Fruit fly (Drosophila melanogaster) whole organism, embryonic: ENCODE results near the gene Ltn1.

Experiments used
- BtbVII ChIP-seq: fragments of 200-800 bp; sonication (Bioruptor generic); optimal IDR thresholded peaks from 3 replicates; lab custom pipeline; 2017; ENCODE audit warnings: missing biosample characterization, mild to moderate bottlenecking, missing genetic modification characterization
- CG10147 ChIP-seq: fragments of 200-800 bp; sonication (Bioruptor generic); optimal IDR thresholded peaks from 2 replicates; lab custom pipeline; 2019; ENCODE audit warnings: missing biosample characterization, mild to moderate bottlenecking, missing genetic modification characterization, moderate library complexity
- CG10267 ChIP-seq: fragments of 200-800 bp; sonication (Bioruptor generic); optimal IDR thresholded peaks from 2 replicates; lab custom pipeline; 2018; ENCODE audit warnings: missing biosample characterization, mild to moderate bottlenecking, missing genetic modification characterization, moderate library complexity
- CG11398 ChIP-seq: fragments of 200-800 bp; sonication (Bioruptor generic); optimal IDR thresholded peaks from 2 replicates; lab custom pipeline; 2016; ENCODE audit warnings: missing biosample characterization, missing genetic modification characterization
- CG11696 ChIP-seq: fragments of 200-800 bp; sonication (Bioruptor generic); IDR thresholded peaks from 2 replicates; pipeline ENCODE4 v1.3.6; 2022; ENCODE audit warnings: missing biosample characterization, missing genetic modification characterization
- CG12071 ChIP-seq: fragments of 200-800 bp; sonication (Bioruptor generic); optimal IDR thresholded peaks from 3 replicates; lab custom pipeline; 2018; ENCODE audit warnings: missing biosample characterization, mild to moderate bottlenecking, missing genetic modification characterization
- CG12391 ChIP-seq: fragments of 200-800 bp; sonication (Bioruptor generic); optimal IDR thresholded peaks from 3 replicates; lab custom pipeline; 2018; ENCODE audit warnings: missing biosample characterization, mild to moderate bottlenecking, missing genetic modification characterization, moderate library complexity
- CG12659 ChIP-seq: fragments of 200-800 bp; sonication (Bioruptor generic); optimal IDR thresholded peaks from 3 replicates; lab custom pipeline; 2017; ENCODE audit warnings: mild to moderate bottlenecking, missing biosample characterization, missing genetic modification reagents, missing genetic modification characterization
- CG13296 ChIP-seq: fragments of 200-800 bp; sonication (Bioruptor generic); optimal IDR thresholded peaks from 3 replicates; lab custom pipeline; 2018; ENCODE audit warnings: missing biosample characterization, mild to moderate bottlenecking, missing genetic modification characterization
- CG13894 ChIP-seq: fragments of 200-800 bp; sonication (Bioruptor generic); optimal IDR thresholded peaks from 3 replicates; lab custom pipeline; 2018; ENCODE audit warnings: missing biosample characterization, mild to moderate bottlenecking, missing genetic modification characterization, moderate library complexity
- CG17385 ChIP-seq: fragments of 200-800 bp; sonication (Bioruptor generic); optimal IDR thresholded peaks from 3 replicates; lab custom pipeline; 2018; ENCODE audit warnings: missing biosample characterization, mild to moderate bottlenecking, missing genetic modification characterization
- CG17568 ChIP-seq: fragments of 200-800 bp; sonication (Bioruptor generic); optimal IDR thresholded peaks from 2 replicates; lab custom pipeline; 2018; ENCODE audit warnings: missing biosample characterization, mild to moderate bottlenecking, missing genetic modification characterization, moderate library complexity
- CG1832 ChIP-seq: fragments of 200-800 bp; sonication (Bioruptor generic); optimal IDR thresholded peaks from 2 replicates; lab custom pipeline; 2017; ENCODE audit warnings: missing biosample characterization, mild to moderate bottlenecking, missing genetic modification characterization, inconsistent platforms
- CG32532 ChIP-seq: fragments of 200-800 bp; sonication (Bioruptor generic); IDR thresholded peaks from 2 replicates; pipeline ENCODE4 v1.3.6; 2022; ENCODE audit warnings: missing biosample characterization, missing genetic modification characterization
- CG34376 ChIP-seq: fragments of 200-800 bp; sonication (Bioruptor generic); optimal IDR thresholded peaks from 2 replicates; lab custom pipeline; 2018; ENCODE audit warnings: missing biosample characterization, mild to moderate bottlenecking, missing genetic modification characterization
- CG6689 ChIP-seq: fragments of 200-800 bp; sonication (Bioruptor generic); IDR thresholded peaks from 2 replicates; pipeline ENCODE4 v1.3.6; 2022; ENCODE audit warnings: missing biosample characterization, missing genetic modification characterization
- CG6765 ChIP-seq: fragments of 200-800 bp; sonication (Bioruptor generic); optimal IDR thresholded peaks from 3 replicates; lab custom pipeline; 2017; ENCODE audit warnings: missing biosample characterization, mild to moderate bottlenecking, missing genetic modification characterization
- CG8290 ChIP-seq, 3 experiments: fragments of 200-800 bp; sonication (Bioruptor generic); optimal IDR thresholded peaks; 2 replicates each; lab custom pipeline; 2016 to 2019; ENCODE audit warnings: missing biosample characterization in 3 of 3, missing genetic modification characterization in 3 of 3, mild to moderate bottlenecking in 2 of 3, moderate library complexity in 1 of 3
- CG9817 ChIP-seq: fragments of 200-800 bp; sonication (Bioruptor generic); optimal IDR thresholded peaks from 2 replicates; lab custom pipeline; 2018; ENCODE audit warnings: missing biosample characterization, mild to moderate bottlenecking, missing genetic modification characterization, moderate library complexity
- CG9932 ChIP-seq: fragments of 200-800 bp; sonication (Bioruptor generic); IDR thresholded peaks from 2 replicates; pipeline ENCODE4 v1.3.6; 2022; ENCODE audit warnings: missing biosample characterization, missing genetic modification characterization
- CoRest ChIP-seq: fragments of 200-800 bp; sonication (Bioruptor generic); optimal IDR thresholded peaks from 3 replicates; lab custom pipeline; 2018; ENCODE audit warnings: missing biosample characterization, mild to moderate bottlenecking, missing genetic modification characterization, moderate library complexity
- Dfd ChIP-seq, 2 experiments: fragments of >200 bp; optimal IDR thresholded peaks; 2 replicates each; lab custom pipeline; 2017; ENCODE audit warnings: missing biosample characterization in 2 of 2, missing genetic modification characterization in 2 of 2
- ERR ChIP-seq: fragments of 200-800 bp; sonication (Bioruptor generic); optimal IDR thresholded peaks from 2 replicates; lab custom pipeline; 2016; ENCODE audit warnings: missing biosample characterization, missing genetic modification characterization
- Fer1 ChIP-seq: fragments of 200-800 bp; sonication (Bioruptor generic); optimal IDR thresholded peaks from 2 replicates; lab custom pipeline; 2017; ENCODE audit warnings: missing biosample characterization, mild to moderate bottlenecking, missing genetic modification characterization
- HHEX ChIP-seq: fragments of 200-800 bp; sonication (Bioruptor generic); optimal IDR thresholded peaks from 3 replicates; lab custom pipeline; 2017; ENCODE audit warnings: missing biosample characterization, mild to moderate bottlenecking, missing genetic modification characterization, missing genetic modification reagents
- Hand ChIP-seq: fragments of 200-800 bp; sonication (Bioruptor generic); optimal IDR thresholded peaks from 2 replicates; lab custom pipeline; 2017; ENCODE audit warnings: mild to moderate bottlenecking, missing biosample characterization, missing genetic modification reagents, missing genetic modification characterization
- Hmr ChIP-seq: fragments of 200-800 bp; sonication (Bioruptor generic); optimal IDR thresholded peaks from 3 replicates; lab custom pipeline; 2017; ENCODE audit warnings: mild to moderate bottlenecking, missing biosample characterization, missing genetic modification reagents, missing genetic modification characterization
- Meics ChIP-seq: fragments of 200-800 bp; sonication (Bioruptor generic); optimal IDR thresholded peaks from 2 replicates; lab custom pipeline; 2017; ENCODE audit warnings: missing biosample characterization, mild to moderate bottlenecking, missing genetic modification characterization
- Mrtf ChIP-seq: fragments of 200-800 bp; sonication (Bioruptor generic); IDR thresholded peaks from 3 replicates; pipeline ENCODE4 v1.3.6; 2022; ENCODE audit warnings: missing biosample characterization, missing genetic modification characterization
- Spps ChIP-seq: fragments of 200-800 bp; sonication (Bioruptor generic); optimal IDR thresholded peaks from 2 replicates; lab custom pipeline; 2018; ENCODE audit warnings: missing biosample characterization, mild to moderate bottlenecking, missing genetic modification characterization
- Stat92E ChIP-seq, 3 experiments: fragments of >200 bp in 2 of 3; fragments of 200-800 bp in 1 of 3; sonication (Bioruptor generic) in 1 of 3; optimal IDR thresholded peaks; 2 replicates each; lab custom pipeline; 2017 to 2019; ENCODE audit warnings: missing biosample characterization in 3 of 3, missing genetic modification characterization in 3 of 3, mild to moderate bottlenecking in 1 of 3, moderate library complexity in 1 of 3
- Vsx1 ChIP-seq: fragments of 200-800 bp; sonication (Bioruptor generic); optimal IDR thresholded peaks from 2 replicates; lab custom pipeline; 2017; ENCODE audit warnings: missing biosample characterization, mild to moderate bottlenecking, missing genetic modification characterization, missing genetic modification reagents
- chinmo ChIP-seq: fragments of 200-800 bp; sonication (Bioruptor generic); IDR thresholded peaks from 4 replicates; pipeline ENCODE4 v1.3.6; 2022; ENCODE audit warnings: missing biosample characterization, missing genetic modification characterization; ENCODE audit not compliant: partially characterized antibody
- exex ChIP-seq: fragments of 200-800 bp; sonication (Bioruptor generic); optimal IDR thresholded peaks from 4 replicates; lab custom pipeline; 2018; ENCODE audit warnings: missing biosample characterization, mild to moderate bottlenecking, missing genetic modification characterization, moderate library complexity
- hkb ChIP-seq, 2 experiments: fragments of 200-800 bp in 1 of 2; fragments of >200 bp in 1 of 2; sonication (Bioruptor generic) in 1 of 2; IDR thresholded peaks in 1 of 2; optimal IDR thresholded peaks in 1 of 2; 2 replicates each; pipeline versions ENCODE4 v1.3.6 to Lab custom; 2017 to 2022; ENCODE audit warnings: missing biosample characterization in 1 of 2, missing genetic modification characterization in 1 of 2
- lab ChIP-seq: fragments of 200-800 bp; sonication (Bioruptor generic); optimal IDR thresholded peaks from 3 replicates; lab custom pipeline; 2017; ENCODE audit warnings: missing biosample characterization, missing genetic modification characterization, mild to moderate bottlenecking, moderate library complexity, missing genetic modification reagents
- lbe ChIP-seq: fragments of 200-800 bp; sonication (Bioruptor generic); optimal IDR thresholded peaks from 2 replicates; lab custom pipeline; 2016; ENCODE audit warnings: missing biosample characterization, mild to moderate bottlenecking, missing genetic modification characterization
- mirr ChIP-seq: fragments of 200-800 bp; sonication (Bioruptor generic); optimal IDR thresholded peaks from 3 replicates; lab custom pipeline; 2018; ENCODE audit warnings: missing biosample characterization, mild to moderate bottlenecking, missing genetic modification characterization
- phol ChIP-seq: fragments of 200-800 bp; sonication (Bioruptor generic); optimal IDR thresholded peaks from 3 replicates; lab custom pipeline; 2018; ENCODE audit warnings: missing biosample characterization, mild to moderate bottlenecking, missing genetic modification characterization, moderate library complexity
- pzg ChIP-seq: fragments of 200-800 bp; sonication (Bioruptor generic); optimal IDR thresholded peaks from 3 replicates; lab custom pipeline; 2018; ENCODE audit warnings: missing biosample characterization, mild to moderate bottlenecking, missing genetic modification characterization, moderate library complexity
- sd ChIP-seq: fragments of 200-800 bp; sonication (Bioruptor generic); optimal IDR thresholded peaks from 3 replicates; lab custom pipeline; 2018; ENCODE audit warnings: missing biosample characterization, mild to moderate bottlenecking, missing genetic modification characterization, moderate library complexity
- sens ChIP-seq: fragments of 200-800 bp; sonication (Bioruptor generic); peaks from one replicate; lab custom pipeline; 2016; ENCODE audit warnings: missing biosample characterization, missing genetic modification characterization
- trem ChIP-seq: fragments of 200-800 bp; optimal IDR thresholded peaks from 3 replicates; lab custom pipeline; 2019; ENCODE audit warnings: missing biosample characterization, mild to moderate bottlenecking, missing genetic modification characterization, moderate library complexity
- unpg ChIP-seq: fragments of 200-800 bp; sonication (Bioruptor generic); optimal IDR thresholded peaks from 3 replicates; lab custom pipeline; 2018; ENCODE audit warnings: missing biosample characterization, mild to moderate bottlenecking, missing genetic modification characterization, moderate library complexity
- wek ChIP-seq: fragments of 200-800 bp; sonication (Bioruptor generic); optimal IDR thresholded peaks from 3 replicates; lab custom pipeline; 2018; ENCODE audit warnings: missing biosample characterization, mild to moderate bottlenecking, missing genetic modification characterization, moderate library complexity
- zen ChIP-seq: fragments of 200-800 bp; sonication (Bioruptor generic); optimal IDR thresholded peaks from 3 replicates; lab custom pipeline; 2018; ENCODE audit warnings: missing biosample characterization, mild to moderate bottlenecking, missing genetic modification characterization, moderate library complexity

The Ltn1 gene

dm6 chr3L:19496600-19496999 lies 55.5 kb downstream of the Ltn1 start (continued):
- no peak for TF ChIP-seq CG11696 (GFP tag; lab: Robert Waterston, UW)
- peak; percentile 54 for TF ChIP-seq CG13894
- no peak for TF ChIP-seq CG10147 (GFP tag; lab: Kevin White, UChicago)
- peak; percentile 40; the same call in 1 of the 2 replicates for TF ChIP-seq CG9932
- TF ChIP-seq CG12391 (tag; lab: Kevin White, UChicago), result no peak
- peak; percentile 8 for TF ChIP-seq Hmr (GFP tag; lab: Kevin White, UChicago)
- TF ChIP-seq lbe, result no peak
- no peak for TF ChIP-seq ERR (GFP tag; lab: Kevin White, UChicago)
- TF ChIP-seq CG9817, result no peak
- peak; percentile 27; the same call in 1 of the 2 replicates for TF ChIP-seq CG32532
- TF ChIP-seq Mrtf (GFP tag; lab: Robert Waterston, UW), result no peak

- no peak for TF ChIP-seq CG8290 (GFP tag; optimal IDR thresholded peaks at IDR 0.05; lab: Kevin White, UChicago)
- peak in 1 of 2 experiments; percentile 21 for TF ChIP-seq CG8290 (tag; optimal IDR thresholded peaks at IDR 0.05; lab: Kevin White, UChicago)
- no peak for TF ChIP-seq CG6765
- peak; percentile 41 for TF ChIP-seq CG12071 (GFP tag; lab: Kevin White, UChicago)
- peak; percentile 12 for TF ChIP-seq unpg (GFP tag; lab: Kevin White, UChicago)
- no peak for TF ChIP-seq Spps (tag; lab: Kevin White, UChicago)
- no peak for TF ChIP-seq zen (tag; lab: Kevin White, UChicago)
- no peak for TF ChIP-seq phol (tag; lab: Kevin White, UChicago)
- no peak for TF ChIP-seq Dfd (GFP tag; optimal IDR thresholded peaks at IDR 0.05; lab: Kevin White, UChicago)
- TF ChIP-seq Vsx1 (GFP tag; lab: Kevin White, UChicago), result no peak
- TF ChIP-seq Stat92E (GFP tag; optimal IDR thresholded peaks at IDR 0.05; lab: Kevin White, UChicago), result no peak
- TF ChIP-seq Hand (GFP tag; lab: Kevin White, UChicago), result peak; percentile 14
- TF ChIP-seq wek (GFP tag; lab: Kevin White, UChicago), result peak; percentile 32
- TF ChIP-seq BtbVII (GFP tag; lab: Kevin White, UChicago), result peak; percentile 11
- no peak for TF ChIP-seq hkb (optimal IDR thresholded peaks at IDR 0.05; lab: Kevin White, UChicago)
- TF ChIP-seq hkb (GFP tag; IDR thresholded peaks at IDR 0.05; lab: Robert Waterston, UW), result no peak
- TF ChIP-seq CG17385 (GFP tag; lab: Kevin White, UChicago), result no peak
- TF ChIP-seq CG1832 (GFP tag; lab: Kevin White, UChicago), result no peak
- TF ChIP-seq CG34376 (GFP tag; lab: Kevin White, UChicago), result peak; percentile 63
- TF ChIP-seq trem (tag; lab: Kevin White, UChicago), result no peak
- TF ChIP-seq CG13296 (GFP tag; lab: Kevin White, UChicago), result peak; percentile 33
- TF ChIP-seq CG12659, result peak; percentile 2
- peak; percentile 24 for TF ChIP-seq mirr
- peak; percentile 24 for TF ChIP-seq sd (tag; lab: Kevin White, UChicago)
- peak; percentile 46 for TF ChIP-seq exex (tag; lab: Kevin White, UChicago)
- no peak for TF ChIP-seq CG6689 (GFP tag; lab: Robert Waterston, UW)
- TF ChIP-seq chinmo (GFP tag; lab: Robert Waterston, UW), result 0 out of 4 replicates have a peak, but pooled peaks have one; percentile 23
- TF ChIP-seq Meics (GFP tag; lab: Kevin White, UChicago), result no peak
- TF ChIP-seq CoRest (tag; lab: Kevin White, UChicago), result peak; percentile 8
- peak; percentile 30 for TF ChIP-seq sens (GFP tag; lab: Kevin White, UChicago)
- no peak for TF ChIP-seq CG11398 (GFP tag; lab: Kevin White, UChicago)
- TF ChIP-seq CG17568, result peak; percentile 15
- TF ChIP-seq lab (GFP tag; lab: Kevin White, UChicago), result peak; percentile 21
- TF ChIP-seq CG10267 (tag; lab: Kevin White, UChicago), result no peak
- TF ChIP-seq Fer1 (GFP tag; lab: Kevin White, UChicago), result peak; percentile 36
- TF ChIP-seq Hmr (GFP tag; lab: Kevin White, UChicago), result peak; percentile 7
- TF ChIP-seq HHEX (GFP tag; lab: Kevin White, UChicago), result peak; percentile 22
- TF ChIP-seq pzg, result no peak
Observed at dm6 chr3L:19495991-19496588, 56.0 kb downstream of the Ltn1 start.
